Worm (Caenorhabditis elegans) whole organism, L4 larva: ENCODE data around the gene gid-7.
"Not testable (repeated sequence)": the region's sequence is repeated elsewhere in the genome, so short reads cannot be mapped to it uniquely, and the experiment has no call there.

Source experiments
- F26F4.8 ChIP-seq: fragments of 200-800 bp; sonication (Bioruptor generic); conservative IDR thresholded peaks from 2 replicates; pipeline ENCODE4 v1.3.6; 2022; ENCODE audit warnings: missing genetic modification characterization, missing compliant biosample characterization
- aly-2 ChIP-seq: sonication (generic microtip); optimal IDR thresholded peaks from 2 replicates; lab custom pipeline; 2018; ENCODE audit warnings: missing biosample characterization, missing genetic modification characterization
- pha-4 ChIP-seq, 2 experiments: fragments of 150-350 bp in 1 of 2; fragments of 200-800 bp in 1 of 2; sonication (Bioruptor generic) in 1 of 2; IDR thresholded peaks in 1 of 2; optimal IDR thresholded peaks in 1 of 2; 2 replicates each; pipeline versions ENCODE4 v1.3.6 to Lab custom; 2014 to 2022; ENCODE audit warnings: missing genetic modification characterization in 2 of 2, missing genetic modification reagents in 2 of 2, missing biosample characterization in 1 of 2, missing compliant biosample characterization in 1 of 2
- zag-1 ChIP-seq: fragments of 150-350 bp; optimal IDR thresholded peaks from 2 replicates; lab custom pipeline; 2014; ENCODE audit warnings: missing biosample characterization, missing genetic modification characterization

DNA sequence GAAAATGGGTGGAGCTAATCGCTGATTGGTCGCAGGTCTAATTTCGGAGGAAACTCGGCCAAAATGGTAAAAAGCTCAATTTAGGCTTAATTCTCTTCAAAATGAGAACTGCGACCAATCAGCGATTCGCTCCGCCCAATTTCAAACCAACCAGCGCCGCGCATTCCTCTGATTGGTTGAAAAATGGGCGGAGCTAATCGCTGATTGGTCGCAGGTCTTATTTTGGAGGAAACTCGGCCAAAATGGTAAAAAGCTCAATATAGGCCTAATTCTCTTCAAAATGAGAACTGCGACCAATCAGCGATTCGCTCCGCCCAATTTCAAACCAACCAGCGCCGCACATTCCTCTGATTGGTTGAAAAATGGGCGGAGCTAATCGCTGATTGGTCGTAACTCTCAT lies 49.3 kb downstream of the gid-7 start:
- not testable (repeated sequence) for TF ChIP-seq pha-4 (GFP tag; IDR thresholded peaks at IDR 0.05; lab: Robert Waterston, UW); pha-4 (tag; optimal IDR thresholded peaks at IDR 0.05; lab: Kevin White, UChicago); aly-2 (tag; lab: Kevin White, UChicago); zag-1 (tag; lab: Kevin White, UChicago); F26F4.8
